Worm (Caenorhabditis elegans): Measurements from ENCODE around the gene str-198.

DNA sequence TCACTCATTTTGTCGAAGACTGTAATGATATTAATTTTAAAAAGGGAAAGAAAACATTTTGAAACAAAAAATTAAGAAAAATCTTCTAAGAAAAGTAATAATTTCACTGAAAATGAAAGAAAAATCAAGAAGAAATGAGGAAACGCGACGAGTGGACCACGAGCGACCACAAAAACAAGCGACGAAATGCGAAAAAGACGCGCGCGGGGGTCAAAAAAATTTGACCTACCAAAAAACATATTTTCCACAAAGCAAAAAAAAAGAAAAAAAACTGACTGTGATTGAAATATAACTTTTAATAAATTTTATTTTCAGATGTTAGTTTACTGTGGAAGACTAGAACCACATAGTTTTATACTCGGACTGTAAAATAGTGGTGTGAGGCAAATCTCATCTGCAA is 11.3 kb downstream of the str-198 start, which contains the start of gene F14H3.6:
- TF ChIP-seq unc-62 (GFP tag; optimal IDR thresholded peaks at IDR 0.05) = no peak
- no peak for TF ChIP-seq lin-13 (tag; optimal IDR thresholded peaks at IDR 0.05)
- no peak for TF ChIP-seq lsy-2 (tag; optimal IDR thresholded peaks at IDR 0.05)
- no peak for TF ChIP-seq pha-4 (tag; optimal IDR thresholded peaks at IDR 0.05)
- TF ChIP-seq nhr-28 (tag; optimal IDR thresholded peaks at IDR 0.05) = no peak

Data from whole organism, mixed stage, embryonic.